Worm (Caenorhabditis elegans) whole organism, L1 larva: ENCODE data around the gene C17C3.6.

ENCODE experiments used
- C04F5.9 ChIP-seq: sonication (generic microtip); optimal IDR thresholded peaks from 2 replicates; lab custom pipeline; 2016; ENCODE audit warnings: missing genetic modification characterization, missing compliant biosample characterization
- Y116A8C.19 ChIP-seq: sonication (generic microtip); optimal IDR thresholded peaks from 2 replicates; lab custom pipeline; 2016; ENCODE audit warnings: missing compliant biosample characterization, missing genetic modification characterization, borderline replicate concordance
- ama-1 ChIP-seq: fragments of 150-350 bp; optimal IDR thresholded peaks from 2 replicates; lab custom pipeline; 2014
- blmp-1 ChIP-seq: fragments of 150-350 bp; optimal IDR thresholded peaks from 2 replicates; lab custom pipeline; 2014; ENCODE audit warnings: missing biosample characterization, missing genetic modification characterization
- ceh-8 ChIP-seq: fragments of 200-800 bp; sonication (Bioruptor generic); optimal IDR thresholded peaks from 2 replicates; lab custom pipeline; 2018; ENCODE audit warnings: mild to moderate bottlenecking, missing genetic modification characterization, moderate library complexity, missing compliant biosample characterization
- ceh-82 ChIP-seq, 3 experiments: fragments of 150-350 bp in 1 of 3; sonication (generic microtip) in 2 of 3; optimal IDR thresholded peaks; 2 replicates each; lab custom pipeline; 2014 to 2017; ENCODE audit warnings: missing biosample characterization in 3 of 3, missing genetic modification characterization in 3 of 3
- ceh-88 ChIP-seq: fragments of 200-800 bp; sonication (Bioruptor generic); IDR thresholded peaks from 2 replicates; pipeline ENCODE4 v1.3.6; 2022; ENCODE audit warnings: missing genetic modification characterization, missing compliant biosample characterization
- ceh-90 ChIP-seq: sonication (generic microtip); optimal IDR thresholded peaks from 2 replicates; lab custom pipeline; 2016; ENCODE audit warnings: missing genetic modification characterization, missing compliant biosample characterization
- ces-1 ChIP-seq: fragments of 150-350 bp; optimal IDR thresholded peaks from 2 replicates; lab custom pipeline; 2014; ENCODE audit warnings: missing biosample characterization, missing genetic modification reagents, missing genetic modification characterization
- dpl-1 ChIP-seq, 3 experiments: fragments of 150-350 bp in 2 of 3; sonication (generic microtip) in 1 of 3; optimal IDR thresholded peaks; 2 replicates each; lab custom pipeline; 2014 to 2017; ENCODE audit warnings: missing biosample characterization in 3 of 3, missing genetic modification characterization in 3 of 3, missing genetic modification reagents in 3 of 3
- efl-3 ChIP-seq: fragments of 200-800 bp; sonication (Bioruptor generic); optimal IDR thresholded peaks from 2 replicates; lab custom pipeline; 2018; ENCODE audit warnings: mild to moderate bottlenecking, missing genetic modification characterization, missing compliant biosample characterization
- egl-27 ChIP-seq, 2 experiments: fragments of 150-350 bp in 1 of 2; sonication (generic microtip); optimal IDR thresholded peaks; 3 replicates each; lab custom pipeline; 2017 to 2018; ENCODE audit warnings: missing biosample characterization in 2 of 2, missing genetic modification characterization in 2 of 2, missing genetic modification reagents in 2 of 2
- elt-2 ChIP-seq: sonication (generic microtip); optimal IDR thresholded peaks from 2 replicates; lab custom pipeline; 2016; ENCODE audit warnings: missing genetic modification characterization, mild to moderate bottlenecking, inconsistent platforms, missing compliant biosample characterization, missing genetic modification reagents
- ets-5 ChIP-seq: fragments of 200-800 bp; sonication (Bioruptor generic); IDR thresholded peaks from 2 replicates; pipeline ENCODE4 v1.3.6; 2022; ENCODE audit warnings: missing genetic modification characterization, missing compliant biosample characterization
- fkh-10 ChIP-seq: sonication (generic microtip); optimal IDR thresholded peaks from 2 replicates; lab custom pipeline; 2017; ENCODE audit warnings: missing biosample characterization, missing genetic modification reagents, missing genetic modification characterization
- fkh-4 ChIP-seq: sonication (generic microtip); optimal IDR thresholded peaks from 2 replicates; lab custom pipeline; 2016; ENCODE audit warnings: missing compliant biosample characterization, missing genetic modification characterization, borderline replicate concordance
- fkh-8 ChIP-seq: sonication (generic microtip); optimal IDR thresholded peaks from 2 replicates; lab custom pipeline; 2016; ENCODE audit warnings: mild to moderate bottlenecking, missing genetic modification characterization, missing compliant biosample characterization
- fos-1 ChIP-seq: fragments of 150-350 bp; optimal IDR thresholded peaks from 2 replicates; lab custom pipeline; 2014; ENCODE audit warnings: missing biosample characterization, missing genetic modification characterization
- jun-1 ChIP-seq: fragments of 150-350 bp; optimal IDR thresholded peaks from 2 replicates; lab custom pipeline; 2014; ENCODE audit warnings: missing biosample characterization, missing genetic modification reagents, missing genetic modification characterization
- lin-15B ChIP-seq: fragments of 150-350 bp; sonication (generic microtip); optimal IDR thresholded peaks from 3 replicates; lab custom pipeline; 2014; ENCODE audit warnings: missing biosample characterization, missing genetic modification characterization
- lin-35 ChIP-seq, 2 experiments: fragments of 150-350 bp; optimal IDR thresholded peaks; 2 replicates each; lab custom pipeline; 2014; ENCODE audit warnings: missing biosample characterization in 2 of 2, missing genetic modification characterization in 2 of 2, missing genetic modification reagents in 2 of 2
- lsy-2 ChIP-seq, 2 experiments: fragments of 150-350 bp; optimal IDR thresholded peaks; 2 replicates each; lab custom pipeline; 2014; ENCODE audit warnings: missing biosample characterization in 2 of 2, missing genetic modification characterization in 2 of 2
- mab-9 ChIP-seq: fragments of 200-800 bp; sonication (Bioruptor generic); IDR thresholded peaks from 2 replicates; pipeline ENCODE4 v1.3.6; 2022; ENCODE audit warnings: missing genetic modification reagents, missing genetic modification characterization, missing compliant biosample characterization
- mef-2 ChIP-seq: fragments of 150-350 bp; optimal IDR thresholded peaks from 2 replicates; lab custom pipeline; 2014; ENCODE audit warnings: missing biosample characterization, missing genetic modification characterization
- mep-1 ChIP-seq: fragments of 150-350 bp; optimal IDR thresholded peaks from 2 replicates; lab custom pipeline; 2014; ENCODE audit warnings: missing biosample characterization, missing genetic modification characterization
- nhr-11 ChIP-seq: fragments of 150-350 bp; optimal IDR thresholded peaks from 2 replicates; lab custom pipeline; 2014; ENCODE audit warnings: missing biosample characterization, missing genetic modification characterization
- nhr-19 ChIP-seq: fragments of 200-800 bp; sonication (Bioruptor generic); conservative IDR thresholded peaks from 2 replicates; pipeline ENCODE4 v1.3.6; 2022; ENCODE audit warnings: missing genetic modification characterization, missing compliant biosample characterization
- nhr-20 ChIP-seq: sonication (generic microtip); optimal IDR thresholded peaks from 2 replicates; lab custom pipeline; 2016; ENCODE audit warnings: mild to moderate bottlenecking, missing genetic modification characterization, missing compliant biosample characterization
- nhr-71 ChIP-seq: sonication (generic microtip); optimal IDR thresholded peaks from 2 replicates; lab custom pipeline; 2016; ENCODE audit warnings: mild to moderate bottlenecking, missing genetic modification characterization, moderate library complexity, missing compliant biosample characterization
- nhr-77 ChIP-seq: fragments of 150-350 bp; optimal IDR thresholded peaks from 2 replicates; lab custom pipeline; 2014; ENCODE audit warnings: missing biosample characterization, missing genetic modification characterization
- nhr-84 ChIP-seq: sonication (generic microtip); optimal IDR thresholded peaks from 2 replicates; lab custom pipeline; 2017; ENCODE audit warnings: missing biosample characterization, missing genetic modification characterization
- nhr-90 ChIP-seq: sonication (generic microtip); optimal IDR thresholded peaks from 2 replicates; lab custom pipeline; 2016; ENCODE audit warnings: mild to moderate bottlenecking, missing genetic modification characterization, missing compliant biosample characterization; ENCODE audit not compliant: poor library complexity
- pax-3 ChIP-seq: fragments of 200-800 bp; sonication (Bioruptor generic); optimal IDR thresholded peaks from 2 replicates; lab custom pipeline; 2018; ENCODE audit warnings: mild to moderate bottlenecking, missing genetic modification characterization, moderate library complexity, missing compliant biosample characterization
- rnt-1 ChIP-seq: sonication (generic microtip); optimal IDR thresholded peaks from 2 replicates; lab custom pipeline; 2016; ENCODE audit warnings: mild to moderate bottlenecking, missing genetic modification characterization, moderate library complexity, missing compliant biosample characterization
- skn-1 ChIP-seq: fragments of 150-350 bp; optimal IDR thresholded peaks from 2 replicates; lab custom pipeline; 2014; ENCODE audit warnings: missing biosample characterization, missing genetic modification characterization
- snpc-4 ChIP-seq: fragments of 150-350 bp; optimal IDR thresholded peaks from 2 replicates; lab custom pipeline; 2014; ENCODE audit warnings: missing biosample characterization, missing genetic modification characterization
- snu-23 ChIP-seq: sonication (generic microtip); optimal IDR thresholded peaks from 2 replicates; lab custom pipeline; 2016; ENCODE audit warnings: missing genetic modification characterization, missing compliant biosample characterization
- sptf-1 ChIP-seq: fragments of 150-350 bp; optimal IDR thresholded peaks from 2 replicates; lab custom pipeline; 2014; ENCODE audit warnings: missing biosample characterization, missing genetic modification characterization
- sup-37 ChIP-seq: fragments of 200-800 bp; sonication (Bioruptor generic); optimal IDR thresholded peaks from 2 replicates; lab custom pipeline; 2018; ENCODE audit warnings: mild to moderate bottlenecking, missing genetic modification characterization, missing compliant biosample characterization
- tbx-2 ChIP-seq: sonication (generic microtip); optimal IDR thresholded peaks from 2 replicates; lab custom pipeline; 2016; ENCODE audit warnings: missing genetic modification characterization, missing compliant biosample characterization
- tlp-1 ChIP-seq: fragments of 150-350 bp; optimal IDR thresholded peaks from 2 replicates; lab custom pipeline; 2014; ENCODE audit warnings: missing biosample characterization, missing genetic modification characterization
- unc-30 ChIP-seq: sonication (generic microtip); optimal IDR thresholded peaks from 2 replicates; lab custom pipeline; 2017; ENCODE audit warnings: missing biosample characterization, missing genetic modification characterization
- zag-1 ChIP-seq: fragments of 150-350 bp; optimal IDR thresholded peaks from 2 replicates; lab custom pipeline; 2014; ENCODE audit warnings: missing biosample characterization, missing genetic modification characterization

Gene C17C3.6

DNA sequence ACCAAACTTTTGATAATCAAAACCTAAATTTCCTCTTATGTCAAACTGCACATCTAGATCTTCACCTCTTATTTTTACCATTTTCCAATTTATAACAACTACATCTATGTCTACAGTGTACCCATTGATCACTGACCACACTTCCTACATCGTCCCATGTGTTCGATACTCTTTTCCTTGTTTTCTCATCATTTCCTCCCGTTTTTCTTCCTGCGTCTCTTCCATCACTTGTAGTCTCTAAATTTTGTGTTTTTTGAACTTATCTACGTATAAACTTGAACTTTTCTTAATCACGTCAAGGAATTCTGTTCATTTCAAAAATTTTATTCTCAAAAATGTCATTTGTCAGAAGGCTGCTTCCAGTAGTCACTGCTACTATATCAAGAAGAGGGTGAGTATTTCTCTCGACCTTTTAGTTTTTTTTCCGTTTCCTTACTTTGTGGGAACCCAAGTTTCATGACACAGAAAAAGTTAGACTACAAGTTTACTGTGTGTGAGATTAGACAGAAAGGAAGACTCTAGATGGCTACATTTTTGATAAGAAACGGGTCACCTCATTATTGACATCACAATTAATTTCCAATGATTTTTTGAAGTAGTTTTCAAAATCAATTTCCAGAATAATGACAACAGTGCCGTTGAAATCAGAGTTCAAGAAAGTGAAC is 22.4 kb downstream of the C17C3.6 start (continued):
- TF ChIP-seq fkh-8 (tag; lab: Kevin White, UChicago) (no peak), fkh-10 (GFP tag; lab: Kevin White, UChicago) (no peak), efl-3 (GFP tag; lab: Kevin White, UChicago) (no peak), nhr-11 (tag; lab: Kevin White, UChicago) (no peak), lin-15B (tag; lab: Kevin White, UChicago) (no peak), jun-1 (tag; lab: Kevin White, UChicago) (no peak), fkh-4 (tag; lab: Kevin White, UChicago) (no peak), nhr-90 (tag; lab: Kevin White, UChicago) (peak; percentile 63), snu-23 (peak; percentile 81), C04F5.9 (tag; lab: Kevin White, UChicago) (no peak), pax-3 (tag; lab: Kevin White, UChicago) (no peak), ceh-82 (tag; optimal IDR thresholded peaks at IDR 0.05; lab: Kevin White, UChicago) (no peak), mep-1 (tag; lab: Kevin White, UChicago) (no peak), mab-9 (no peak), tbx-2 (tag; lab: Kevin White, UChicago) (peak; percentile 53), zag-1 (tag; lab: Kevin White, UChicago) (no peak), blmp-1 (tag; lab: Kevin White, UChicago) (peak; percentile 13), rnt-1 (tag; lab: Kevin White, UChicago) (no peak), egl-27 (tag; optimal IDR thresholded peaks at IDR 0.05; lab: Kevin White, UChicago) (no peak), dpl-1 (GFP tag; optimal IDR thresholded peaks at IDR 0.05; lab: Kevin White, UChicago) (no peak), nhr-77 (tag; lab: Kevin White, UChicago) (no peak), sptf-1 (no peak), ceh-8 (no peak), mef-2 (tag; lab: Kevin White, UChicago) (no peak), skn-1 (tag; lab: Kevin White, UChicago) (peak; percentile 82), nhr-84 (tag; lab: Kevin White, UChicago) (no peak), ces-1 (GFP tag; lab: Kevin White, UChicago) (no peak), lin-35 (GFP tag; optimal IDR thresholded peaks at IDR 0.05; lab: Kevin White, UChicago) (peak in 1 of 2 experiments; percentile 60), ets-5 (GFP tag; lab: Robert Waterston, UW) (no peak), lsy-2 (tag; optimal IDR thresholded peaks at IDR 0.05; lab: Kevin White, UChicago) (peak in 1 of 2 experiments; percentile 40), ama-1 (lab: Kevin White, UChicago) (no peak), fos-1 (tag; lab: Kevin White, UChicago) (no peak), ceh-90 (tag; lab: Kevin White, UChicago) (no peak), tlp-1 (no peak), ceh-88 (no peak), snpc-4 (tag; lab: Kevin White, UChicago) (no peak), nhr-19 (GFP tag; lab: Robert Waterston, UW) (peak; percentile 43), unc-30 (tag; lab: Kevin White, UChicago) (no peak)

DNA sequence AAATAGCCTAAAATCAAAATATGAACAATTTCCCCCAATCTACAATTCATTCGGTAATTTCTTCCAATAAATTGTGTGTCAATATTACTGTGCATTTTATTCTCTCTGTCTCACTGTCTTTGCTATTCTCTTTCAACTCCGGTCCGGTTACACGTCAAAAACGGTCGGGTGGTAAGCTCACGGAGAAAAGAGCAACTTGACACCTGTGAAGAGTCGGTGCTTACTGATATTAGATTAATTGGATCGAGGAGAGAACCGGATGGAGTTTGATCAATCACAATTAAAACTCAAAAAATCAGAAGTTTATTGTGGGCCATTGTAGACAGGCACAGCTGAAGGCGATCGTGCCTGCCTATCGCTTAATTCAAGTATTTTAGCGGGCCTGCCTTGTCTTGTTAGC is 25.1 kb downstream of the C17C3.6 start:
- TF ChIP-seq nhr-20 (tag; lab: Kevin White, UChicago), result peak; percentile 3
- peak; percentile 16 for TF ChIP-seq nhr-71 (tag; lab: Kevin White, UChicago)
- no peak for TF ChIP-seq unc-30 (tag; lab: Kevin White, UChicago)
- no peak for TF ChIP-seq sup-37 (GFP tag; lab: Kevin White, UChicago)
- TF ChIP-seq C04F5.9 (tag; lab: Kevin White, UChicago), result no peak
- no peak for TF ChIP-seq Y116A8C.19 (tag; lab: Kevin White, UChicago)
- TF ChIP-seq lsy-2 (tag; optimal IDR thresholded peaks at IDR 0.05; lab: Kevin White, UChicago), result no peak
- TF ChIP-seq elt-2, result peak; percentile 11
